Fruit fly (Drosophila melanogaster) whole organism, embryonic: ENCODE measurements around the gene CG11598.

Experiments
- Ada2b ChIP-seq: fragments of 200-800 bp; sonication (Bioruptor generic); IDR thresholded peaks from 2 replicates; pipeline ENCODE4 v1.3.6; 2022; ENCODE audit warnings: missing biosample characterization, missing genetic modification characterization
- Asciz ChIP-seq: fragments of 200-800 bp; sonication (Bioruptor generic); optimal IDR thresholded peaks from 2 replicates; lab custom pipeline; 2017; ENCODE audit warnings: missing biosample characterization, mild to moderate bottlenecking, missing genetic modification characterization, missing genetic modification reagents
- C15 ChIP-seq: fragments of 200-800 bp; sonication (Bioruptor generic); IDR thresholded peaks from 3 replicates; pipeline ENCODE4 v1.3.6; 2022; ENCODE audit warnings: missing biosample characterization, missing genetic modification characterization
- CG10654 ChIP-seq: fragments of 200-800 bp; sonication (Bioruptor generic); optimal IDR thresholded peaks from 2 replicates; lab custom pipeline; 2016; ENCODE audit warnings: missing biosample characterization, missing genetic modification characterization
- CG11093 ChIP-seq: fragments of 200-800 bp; sonication (Bioruptor generic); IDR thresholded peaks from 3 replicates; pipeline ENCODE4 v1.3.6; 2022; ENCODE audit warnings: missing biosample characterization, missing genetic modification characterization
- CG11398 ChIP-seq: fragments of 200-800 bp; sonication (Bioruptor generic); optimal IDR thresholded peaks from 2 replicates; lab custom pipeline; 2016; ENCODE audit warnings: missing biosample characterization, missing genetic modification characterization
- CG12659 ChIP-seq: fragments of 200-800 bp; sonication (Bioruptor generic); optimal IDR thresholded peaks from 3 replicates; lab custom pipeline; 2017; ENCODE audit warnings: mild to moderate bottlenecking, missing biosample characterization, missing genetic modification reagents, missing genetic modification characterization
- CG15011 ChIP-seq: fragments of 200-800 bp; sonication (Bioruptor generic); optimal IDR thresholded peaks from 3 replicates; lab custom pipeline; 2018; ENCODE audit warnings: missing biosample characterization, mild to moderate bottlenecking, missing genetic modification characterization
- CG15479 ChIP-seq: fragments of 200-800 bp; sonication (Bioruptor generic); optimal IDR thresholded peaks from 3 replicates; lab custom pipeline; 2019; ENCODE audit warnings: missing biosample characterization, mild to moderate bottlenecking, missing genetic modification characterization, moderate library complexity
- CG16863 ChIP-seq: fragments of 200-800 bp; sonication (Bioruptor generic); optimal IDR thresholded peaks from 3 replicates; lab custom pipeline; 2016; ENCODE audit warnings: missing biosample characterization, missing genetic modification characterization
- CG17612 ChIP-seq: fragments of 200-800 bp; sonication (Bioruptor generic); IDR thresholded peaks from 2 replicates; pipeline ENCODE4 v1.3.6; 2022; ENCODE audit warnings: missing biosample characterization, missing genetic modification characterization
- CG18476 ChIP-seq: fragments of 200-800 bp; sonication (Bioruptor generic); optimal IDR thresholded peaks from 2 replicates; lab custom pipeline; 2016; ENCODE audit warnings: missing biosample characterization, mild to moderate bottlenecking, missing genetic modification characterization
- CG2116 ChIP-seq: fragments of 200-800 bp; sonication (Bioruptor generic); optimal IDR thresholded peaks from 3 replicates; lab custom pipeline; 2018; ENCODE audit warnings: missing biosample characterization, mild to moderate bottlenecking, missing genetic modification characterization
- CG2875 ChIP-seq: fragments of 200-800 bp; sonication (Bioruptor generic); optimal IDR thresholded peaks from 2 replicates; lab custom pipeline; 2017; ENCODE audit warnings: missing biosample characterization, mild to moderate bottlenecking, missing genetic modification characterization, missing genetic modification reagents
- CG30403 ChIP-seq: fragments of 200-800 bp; sonication (Bioruptor generic); optimal IDR thresholded peaks from 3 replicates; lab custom pipeline; 2016; ENCODE audit warnings: missing biosample characterization, missing genetic modification characterization
- CG33557 ChIP-seq: fragments of 200-800 bp; sonication (Bioruptor generic); optimal IDR thresholded peaks from 2 replicates; lab custom pipeline; 2019; ENCODE audit warnings: missing biosample characterization, mild to moderate bottlenecking, missing genetic modification characterization, moderate library complexity
- CG34376 ChIP-seq: fragments of 200-800 bp; sonication (Bioruptor generic); optimal IDR thresholded peaks from 2 replicates; lab custom pipeline; 2018; ENCODE audit warnings: missing biosample characterization, mild to moderate bottlenecking, missing genetic modification characterization
- CG7839 ChIP-seq: fragments of 200-800 bp; sonication (Bioruptor generic); optimal IDR thresholded peaks from 3 replicates; lab custom pipeline; 2018; ENCODE audit warnings: missing biosample characterization, mild to moderate bottlenecking, missing genetic modification characterization, moderate library complexity
- CG8089 ChIP-seq: fragments of 200-800 bp; sonication (Bioruptor generic); optimal IDR thresholded peaks from 3 replicates; lab custom pipeline; 2016; ENCODE audit warnings: missing biosample characterization, missing genetic modification characterization
- Ets65A ChIP-seq: fragments of 200-800 bp; sonication (Bioruptor generic); peaks from one replicate; lab custom pipeline; 2016; ENCODE audit warnings: missing biosample characterization, missing genetic modification characterization
- HHEX ChIP-seq: fragments of 200-800 bp; sonication (Bioruptor generic); optimal IDR thresholded peaks from 3 replicates; lab custom pipeline; 2017; ENCODE audit warnings: missing biosample characterization, mild to moderate bottlenecking, missing genetic modification characterization, missing genetic modification reagents
- HLHmδ ChIP-seq: fragments of 200-800 bp; sonication (Bioruptor generic); optimal IDR thresholded peaks from 2 replicates; lab custom pipeline; 2018; ENCODE audit warnings: missing biosample characterization, mild to moderate bottlenecking, missing genetic modification characterization, moderate library complexity
- Hr39 ChIP-seq: fragments of >200 bp; optimal IDR thresholded peaks from 2 replicates; lab custom pipeline; 2017
- Lim3 ChIP-seq: fragments of 200-800 bp; sonication (Bioruptor generic); IDR thresholded peaks from 2 replicates; pipeline ENCODE4 v1.3.6; 2022; ENCODE audit warnings: missing biosample characterization, missing genetic modification characterization
- Lpt ChIP-seq: fragments of >200 bp; optimal IDR thresholded peaks from 2 replicates; lab custom pipeline; 2018; ENCODE audit warnings: missing biosample characterization, missing genetic modification characterization
- Nf-YB ChIP-seq: fragments of 200-800 bp; sonication (Bioruptor generic); optimal IDR thresholded peaks from 3 replicates; lab custom pipeline; 2019; ENCODE audit warnings: missing biosample characterization, mild to moderate bottlenecking, missing genetic modification characterization, moderate library complexity
- Sox102F ChIP-seq: fragments of 200-800 bp; sonication (Bioruptor generic); optimal IDR thresholded peaks from 2 replicates; lab custom pipeline; 2018; ENCODE audit warnings: missing biosample characterization, mild to moderate bottlenecking, missing genetic modification characterization, moderate library complexity
- Vsx1 ChIP-seq: fragments of 200-800 bp; sonication (Bioruptor generic); optimal IDR thresholded peaks from 2 replicates; lab custom pipeline; 2017; ENCODE audit warnings: missing biosample characterization, mild to moderate bottlenecking, missing genetic modification characterization, missing genetic modification reagents
- bowl ChIP-seq: fragments of 200-800 bp; sonication (Bioruptor generic); IDR thresholded peaks from 2 replicates; pipeline ENCODE4 v1.3.6; 2022; ENCODE audit warnings: missing biosample characterization, missing genetic modification characterization
- caup ChIP-seq: fragments of 200-800 bp; sonication (Bioruptor generic); optimal IDR thresholded peaks from 3 replicates; lab custom pipeline; 2017; ENCODE audit warnings: missing biosample characterization, mild to moderate bottlenecking, missing genetic modification characterization, moderate library complexity; ENCODE audit not compliant: severe bottlenecking
- cg ChIP-seq: fragments of 200-800 bp; sonication (Bioruptor generic); optimal IDR thresholded peaks from 3 replicates; lab custom pipeline; 2019; ENCODE audit warnings: missing biosample characterization, mild to moderate bottlenecking, missing genetic modification characterization, moderate library complexity
- croc ChIP-seq: fragments of 200-800 bp; sonication (Bioruptor generic); conservative IDR thresholded peaks from 3 replicates; pipeline ENCODE4 v1.3.6; 2022; ENCODE audit warnings: missing biosample characterization, missing genetic modification characterization
- fd102C ChIP-seq: fragments of 200-800 bp; sonication (Bioruptor generic); optimal IDR thresholded peaks from 2 replicates; lab custom pipeline; 2018; ENCODE audit warnings: missing biosample characterization, mild to moderate bottlenecking, missing genetic modification characterization, moderate library complexity
- gfzf ChIP-seq: fragments of 200-800 bp; sonication (Bioruptor generic); optimal IDR thresholded peaks from 2 replicates; lab custom pipeline; 2016; ENCODE audit warnings: missing biosample characterization, mild to moderate bottlenecking, missing genetic modification characterization, moderate library complexity
- insv ChIP-seq, 2 experiments: fragments of 200-800 bp; sonication (Bioruptor generic); optimal IDR thresholded peaks; 3 replicates each; lab custom pipeline; 2016 to 2018; ENCODE audit warnings: missing biosample characterization in 2 of 2, missing genetic modification characterization in 2 of 2
- kni ChIP-seq: fragments of 200-800 bp; sonication (Bioruptor generic); optimal IDR thresholded peaks from 3 replicates; lab custom pipeline; 2017; ENCODE audit warnings: mild to moderate bottlenecking, missing biosample characterization, missing genetic modification reagents, missing genetic modification characterization
- phol ChIP-seq: fragments of 200-800 bp; sonication (Bioruptor generic); optimal IDR thresholded peaks from 3 replicates; lab custom pipeline; 2018; ENCODE audit warnings: missing biosample characterization, mild to moderate bottlenecking, missing genetic modification characterization, moderate library complexity
- sens-2 ChIP-seq: fragments of 200-800 bp; sonication (Bioruptor generic); IDR thresholded peaks from 2 replicates; pipeline ENCODE4 v1.3.6; 2022; ENCODE audit warnings: missing biosample characterization, missing genetic modification characterization
- sisA ChIP-seq: fragments of 200-800 bp; sonication (Bioruptor generic); IDR thresholded peaks from 2 replicates; pipeline ENCODE4 v1.3.6; 2022; ENCODE audit warnings: missing biosample characterization, missing genetic modification characterization
- so ChIP-seq: fragments of 200-800 bp; sonication (Bioruptor generic); IDR thresholded peaks from 3 replicates; pipeline ENCODE4 v1.3.6; 2022; ENCODE audit warnings: missing biosample characterization, missing genetic modification characterization
- stwl ChIP-seq: fragments of 200-800 bp; sonication (Bioruptor generic); optimal IDR thresholded peaks from 3 replicates; lab custom pipeline; 2018; ENCODE audit warnings: missing biosample characterization, mild to moderate bottlenecking, missing genetic modification characterization, moderate library complexity
- twi ChIP-seq: fragments of 200-800 bp; optimal IDR thresholded peaks from 2 replicates; lab custom pipeline; 2019; ENCODE audit warnings: missing biosample characterization, mild to moderate bottlenecking, missing genetic modification characterization, moderate library complexity
- vvl ChIP-seq: fragments of 200-800 bp; sonication (Bioruptor generic); IDR thresholded peaks from 2 replicates; pipeline ENCODE4 v1.3.6; 2022; ENCODE audit warnings: missing biosample characterization, missing genetic modification characterization
- zen ChIP-seq: fragments of 200-800 bp; sonication (Bioruptor generic); optimal IDR thresholded peaks from 3 replicates; lab custom pipeline; 2018; ENCODE audit warnings: missing biosample characterization, mild to moderate bottlenecking, missing genetic modification characterization, moderate library complexity

Gene CG11598

dm6 chr3R:12615553-12615952 lies 19.2 kb upstream of the CG11598 start:
- TF ChIP-seq CG12659 (GFP tag; lab: Kevin White, UChicago), result no peak
- TF ChIP-seq Ets65A (GFP tag; lab: Kevin White, UChicago), result peak; percentile 91

- TF ChIP-seq Hr39 (peak; percentile 39), CG30403 (GFP tag; lab: Kevin White, UChicago) (no peak), so (GFP tag; lab: Robert Waterston, UW) (0 out of 3 replicates have a peak, but pooled peaks have one; percentile 18)
Observed at dm6 chr3R:12622778-12623177, 11.9 kb upstream of the CG11598 start.

- TF ChIP-seq C15, result no peak
- TF ChIP-seq Ets65A (GFP tag; lab: Kevin White, UChicago), result peak; percentile 93
- TF ChIP-seq croc (GFP tag; lab: Robert Waterston, UW), result no peak
- TF ChIP-seq bowl, result 0 out of 2 replicates have a peak, but pooled peaks have one; percentile 26
- TF ChIP-seq, all 482 proteins: peak for 2
Observed at dm6 chr3R:12624913-12625312, 9.8 kb upstream of the CG11598 start.

dm6 chr3R:12626674-12627382 lies 7.9 kb upstream of the CG11598 start:
- TF ChIP-seq CG10654, result no peak
- no peak for TF ChIP-seq CG16863 (GFP tag; lab: Kevin White, UChicago)
- no peak for TF ChIP-seq Sox102F
- no peak for TF ChIP-seq CG34376 (GFP tag; lab: Kevin White, UChicago)
- no peak for TF ChIP-seq CG2116 (GFP tag; lab: Kevin White, UChicago)
- no peak for TF ChIP-seq CG33557 (GFP tag; lab: Kevin White, UChicago)
- TF ChIP-seq zen, result peak; percentile 17
- TF ChIP-seq twi (tag; lab: Kevin White, UChicago), result peak; percentile 7
- TF ChIP-seq CG8089 (GFP tag; lab: Kevin White, UChicago), result no peak
- peak; percentile 16 for TF ChIP-seq stwl (tag; lab: Kevin White, UChicago)
- TF ChIP-seq Lim3 (GFP tag; lab: Robert Waterston, UW), result no peak
- peak; percentile 53 for TF ChIP-seq CG15479 (GFP tag; lab: Kevin White, UChicago)
- peak; percentile 15 for TF ChIP-seq Asciz (GFP tag; lab: Kevin White, UChicago)
- no peak for TF ChIP-seq CG11093 (GFP tag; lab: Robert Waterston, UW)
- no peak for TF ChIP-seq fd102C (GFP tag; lab: Kevin White, UChicago)
- no peak for TF ChIP-seq CG11398 (GFP tag; lab: Kevin White, UChicago)
- TF ChIP-seq caup (GFP tag; lab: Kevin White, UChicago), result peak; percentile 10
- no peak for TF ChIP-seq sisA (GFP tag; lab: Robert Waterston, UW)
- TF ChIP-seq CG7839 (tag; lab: Kevin White, UChicago), result no peak
- no peak for TF ChIP-seq CG18476
- TF ChIP-seq kni, result peak; percentile 46
- no peak for TF ChIP-seq HHEX
- TF ChIP-seq cg (GFP tag; lab: Kevin White, UChicago), result peak; percentile 37
- no peak for TF ChIP-seq Nf-YB (GFP tag; lab: Kevin White, UChicago)
- TF ChIP-seq insv (GFP tag; optimal IDR thresholded peaks at IDR 0.05; lab: Kevin White, UChicago), result peak; percentile 97 to 99
- TF ChIP-seq Vsx1 (GFP tag; lab: Kevin White, UChicago), result no peak
- no peak for TF ChIP-seq sens-2 (GFP tag; lab: Robert Waterston, UW)
- no peak for TF ChIP-seq vvl
- no peak for TF ChIP-seq HLHmδ
- TF ChIP-seq Ada2b (GFP tag; lab: Robert Waterston, UW), result no peak
- no peak for TF ChIP-seq Lpt (GFP tag; lab: Kevin White, UChicago)
- no peak for TF ChIP-seq CG17612 (GFP tag; lab: Robert Waterston, UW)
- TF ChIP-seq CG15011 (GFP tag; lab: Kevin White, UChicago), result no peak
- TF ChIP-seq gfzf (GFP tag; lab: Kevin White, UChicago), result no peak
- peak; percentile 93 for TF ChIP-seq phol (tag; lab: Kevin White, UChicago)
- TF ChIP-seq CG2875, result no peak
